Worm (Caenorhabditis elegans) whole organism, L3 larva: ENCODE measurements around the gene F53A9.6.

Experiments
- R02D3.7 ChIP-seq: fragments of 150-350 bp; optimal IDR thresholded peaks from 2 replicates; lab custom pipeline; 2014; ENCODE audit warnings: missing biosample characterization, missing genetic modification characterization
- ZK546.5 ChIP-seq: sonication (generic microtip); optimal IDR thresholded peaks from 2 replicates; lab custom pipeline; 2017; ENCODE audit warnings: missing biosample characterization, missing genetic modification characterization
- ama-1 ChIP-seq: fragments of 150-350 bp; optimal IDR thresholded peaks from 2 replicates; lab custom pipeline; 2018
- elt-2 ChIP-seq: sonication (generic microtip); optimal IDR thresholded peaks from 2 replicates; lab custom pipeline; 2016; ENCODE audit warnings: missing genetic modification reagents, mild to moderate bottlenecking, missing genetic modification characterization, missing compliant biosample characterization
- elt-3 ChIP-seq, 3 experiments: fragments of 150-350 bp in 1 of 3; sonication (generic microtip) in 2 of 3; optimal IDR thresholded peaks; 2 replicates in 2 of 3; 4 replicates in 1 of 3; lab custom pipeline; 2014 to 2017; ENCODE audit warnings: missing biosample characterization in 3 of 3, missing genetic modification characterization in 3 of 3
- fos-1 ChIP-seq: fragments of 150-350 bp; optimal IDR thresholded peaks from 2 replicates; lab custom pipeline; 2014; ENCODE audit warnings: missing biosample characterization, missing genetic modification characterization
- jun-1 ChIP-seq: fragments of 150-350 bp; optimal IDR thresholded peaks from 2 replicates; lab custom pipeline; 2014; ENCODE audit warnings: missing biosample characterization, missing genetic modification reagents, missing genetic modification characterization
- lin-15B ChIP-seq: fragments of 150-350 bp; optimal IDR thresholded peaks from 2 replicates; lab custom pipeline; 2014; ENCODE audit warnings: missing biosample characterization, missing genetic modification characterization
- lin-39 ChIP-seq: fragments of 150-350 bp; optimal IDR thresholded peaks from 2 replicates; lab custom pipeline; 2018; ENCODE audit warnings: missing biosample characterization, missing genetic modification reagents, missing genetic modification characterization
- mdl-1 ChIP-seq: fragments of 150-350 bp; optimal IDR thresholded peaks from 2 replicates; lab custom pipeline; 2014; ENCODE audit warnings: missing biosample characterization, missing genetic modification characterization
- nfya-1 ChIP-seq: sonication (generic microtip); optimal IDR thresholded peaks from 2 replicates; lab custom pipeline; 2017; ENCODE audit warnings: missing genetic modification characterization, mild to moderate bottlenecking, missing compliant biosample characterization, antibody characterized with exemption, moderate library complexity; ENCODE audit not compliant: insufficient read depth
- nhr-12 ChIP-seq: fragments of 150-350 bp; optimal IDR thresholded peaks from 2 replicates; lab custom pipeline; 2014; ENCODE audit warnings: missing biosample characterization, missing genetic modification characterization
- nhr-23 ChIP-seq: fragments of 150-350 bp; optimal IDR thresholded peaks from 2 replicates; lab custom pipeline; 2014; ENCODE audit warnings: missing biosample characterization, missing genetic modification reagents, missing genetic modification characterization
- nhr-25 ChIP-seq: sonication (generic microtip); optimal IDR thresholded peaks from 2 replicates; lab custom pipeline; 2017; ENCODE audit warnings: missing biosample characterization, missing genetic modification characterization
- nhr-28 ChIP-seq: fragments of 150-350 bp; optimal IDR thresholded peaks from 2 replicates; lab custom pipeline; 2014; ENCODE audit warnings: missing biosample characterization, missing genetic modification characterization
- nhr-43 ChIP-seq: sonication (generic microtip); optimal IDR thresholded peaks from 2 replicates; lab custom pipeline; 2016; ENCODE audit warnings: mild to moderate bottlenecking, missing genetic modification characterization, missing compliant biosample characterization; ENCODE audit not compliant: poor library complexity, severe bottlenecking
- nhr-76 ChIP-seq: fragments of 150-350 bp; sonication (generic microtip); optimal IDR thresholded peaks from 5 replicates; lab custom pipeline; 2014; ENCODE audit warnings: missing biosample characterization, missing genetic modification characterization
- nhr-77 ChIP-seq: fragments of 150-350 bp; optimal IDR thresholded peaks from 2 replicates; lab custom pipeline; 2014; ENCODE audit warnings: missing biosample characterization, missing genetic modification characterization
- pha-4 ChIP-seq: fragments of 150-350 bp; optimal IDR thresholded peaks from 2 replicates; lab custom pipeline; 2014; ENCODE audit warnings: missing biosample characterization, missing genetic modification reagents, missing genetic modification characterization
- pqm-1 ChIP-seq: fragments of 150-350 bp; optimal IDR thresholded peaks from 2 replicates; lab custom pipeline; 2017; ENCODE audit warnings: missing biosample characterization, missing genetic modification characterization, inconsistent platforms
- sea-2 ChIP-seq: fragments of 150-350 bp; sonication (generic microtip); optimal IDR thresholded peaks from 4 replicates; lab custom pipeline; 2014; ENCODE audit warnings: missing biosample characterization, missing genetic modification reagents, missing genetic modification characterization
- snpc-4 ChIP-seq: fragments of 150-350 bp; optimal IDR thresholded peaks from 2 replicates; lab custom pipeline; 2014; ENCODE audit warnings: missing biosample characterization, missing genetic modification characterization
- unc-39 ChIP-seq: sonication (generic microtip); optimal IDR thresholded peaks from 4 replicates; lab custom pipeline; 2017; ENCODE audit warnings: missing biosample characterization, missing genetic modification characterization
- unc-62 ChIP-seq: fragments of 150-350 bp; sonication (generic microtip); optimal IDR thresholded peaks from 4 replicates; lab custom pipeline; 2014; ENCODE audit warnings: missing biosample characterization, missing genetic modification reagents, missing genetic modification characterization

F53A9.6 gene

ce11 chrX:8713754-8714295 is at the start of gene F53A9.6:
Gene F53A9.6, minus strand, starts transcription at chrX:8713804.
- no peak for TF ChIP-seq sea-2 (GFP tag; lab: Kevin White, UChicago)
- peak; percentile 77 for TF ChIP-seq elt-2 (tag; lab: Kevin White, UChicago)
- TF ChIP-seq unc-39: no peak
- TF ChIP-seq pqm-1 (tag; lab: Kevin White, UChicago): peak; percentile 73
- TF ChIP-seq jun-1 (tag; lab: Kevin White, UChicago): peak; percentile 44
- peak; percentile 49 for TF ChIP-seq pha-4 (tag; lab: Kevin White, UChicago)

ce11 chrX:8762927-8763326 is 49.3 kb upstream of the F53A9.6 start:
- no peak for TF ChIP-seq ama-1
- TF ChIP-seq nfya-1 (tag; lab: Kevin White, UChicago): peak; percentile 19

- no peak for TF ChIP-seq mdl-1 (tag; lab: Kevin White, UChicago)
- no peak for TF ChIP-seq nhr-77 (tag; lab: Kevin White, UChicago)
- TF ChIP-seq nhr-43 (tag; lab: Kevin White, UChicago): no peak
- no peak for TF ChIP-seq fos-1 (tag; lab: Kevin White, UChicago)
- TF ChIP-seq nhr-25 (tag; lab: Kevin White, UChicago): no peak
- TF ChIP-seq, all 47 proteins: peak for 0
These were observed 47.9 kb upstream of the F53A9.6 start, which contains the start of gene M02D8.5 for ce11 chrX:8761497-8761896. Gene M02D8.5, minus strand, starts transcription at chrX:8761597.

ce11 chrX:8761060-8761459 is 47.5 kb upstream of the F53A9.6 start:
- TF ChIP-seq ama-1 (no peak), pqm-1 (tag; lab: Kevin White, UChicago) (peak; percentile 22), lin-39 (peak; percentile 18)
- TF ChIP-seq, all 47 proteins: peak for 2

ce11 chrX:8755987-8756386 is 42.4 kb upstream of the F53A9.6 start:
- TF ChIP-seq pha-4 (tag; lab: Kevin White, UChicago) (peak; percentile 30), lin-39 (no peak), elt-2 (tag; lab: Kevin White, UChicago) (peak; percentile 74), pqm-1 (tag; lab: Kevin White, UChicago) (peak; percentile 67), unc-62 (no peak)

ce11 chrX:8754285-8754795 is 40.7 kb upstream of the F53A9.6 start:
- no peak for TF ChIP-seq unc-39
- TF ChIP-seq lin-15B (tag; lab: Kevin White, UChicago): no peak
- TF ChIP-seq ZK546.5 (tag; lab: Kevin White, UChicago): no peak
- peak; percentile 12 for TF ChIP-seq elt-2 (tag; lab: Kevin White, UChicago)
- peak; percentile 6 for TF ChIP-seq pha-4 (tag; lab: Kevin White, UChicago)

ce11 chrX:8752546-8752945 is 38.9 kb upstream of the F53A9.6 start:
- TF ChIP-seq pqm-1 (tag; lab: Kevin White, UChicago): peak; percentile 29
- peak in 1 of 3 experiments; percentile 12 for TF ChIP-seq elt-3 (tag; optimal IDR thresholded peaks at IDR 0.05; lab: Kevin White, UChicago)
- peak; percentile 68 for TF ChIP-seq nhr-23 (tag; lab: Kevin White, UChicago)
- peak; percentile 44 for TF ChIP-seq mdl-1 (tag; lab: Kevin White, UChicago)
- TF ChIP-seq nhr-28: no peak
- peak; percentile 52 for TF ChIP-seq nhr-25 (tag; lab: Kevin White, UChicago)
- peak; percentile 81 for TF ChIP-seq nhr-43 (tag; lab: Kevin White, UChicago)
- TF ChIP-seq nhr-76: no peak
- TF ChIP-seq snpc-4 (tag; lab: Kevin White, UChicago): no peak

- TF ChIP-seq nhr-76 (no peak), ama-1 (peak; percentile 68), R02D3.7 (tag; lab: Kevin White, UChicago) (no peak), pqm-1 (tag; lab: Kevin White, UChicago) (no peak), nhr-43 (tag; lab: Kevin White, UChicago) (no peak), nhr-12 (no peak)
- TF ChIP-seq, all 47 proteins: peak for 1
These were observed 37.1 kb upstream of the F53A9.6 start, which contains the start of gene asns-2 for ce11 chrX:8750660-8751059. Gene asns-2, minus strand, starts transcription at chrX:8750941.
